Fruit fly (Drosophila melanogaster) S2 (cell line): ENCODE results near the gene CG31793.

ENCODE experiments used
- CG8478 ChIP-seq: fragments of >200 bp; optimal IDR thresholded peaks from 2 replicates; lab custom pipeline; 2018
- CTCF ChIP-seq, 2 experiments: fragments of >200 bp; optimal IDR thresholded peaks; 2 replicates each; lab custom pipeline; 2018

DNA sequence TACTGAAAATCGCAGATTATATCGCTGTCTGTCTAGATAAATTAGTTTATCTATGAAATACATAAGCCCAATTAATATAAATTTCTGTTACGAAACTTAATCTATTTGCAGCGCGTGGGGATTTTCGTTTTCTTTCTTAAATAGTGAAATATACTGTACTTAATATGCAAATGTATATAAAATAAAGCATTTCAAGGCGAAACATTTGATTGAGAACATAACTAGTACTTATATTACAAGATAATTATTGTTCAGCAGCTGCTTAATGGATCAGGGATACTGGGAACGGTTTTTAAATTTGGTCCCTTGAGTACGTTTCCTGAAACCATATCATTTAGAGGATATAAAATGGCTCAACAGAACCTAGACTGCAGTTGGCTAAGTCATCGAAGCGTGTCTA lies 11.0 kb upstream of the CG31793 start, which contains the start of gene CG46465:
- TF ChIP-seq CG8478 (lab: Kevin White, UChicago), result no peak
- no peak for TF ChIP-seq CTCF (optimal IDR thresholded peaks at IDR 0.05; lab: Kevin White, UChicago)
